Worm (Caenorhabditis elegans): ENCODE data around the gene F13H10.6.

DNA sequence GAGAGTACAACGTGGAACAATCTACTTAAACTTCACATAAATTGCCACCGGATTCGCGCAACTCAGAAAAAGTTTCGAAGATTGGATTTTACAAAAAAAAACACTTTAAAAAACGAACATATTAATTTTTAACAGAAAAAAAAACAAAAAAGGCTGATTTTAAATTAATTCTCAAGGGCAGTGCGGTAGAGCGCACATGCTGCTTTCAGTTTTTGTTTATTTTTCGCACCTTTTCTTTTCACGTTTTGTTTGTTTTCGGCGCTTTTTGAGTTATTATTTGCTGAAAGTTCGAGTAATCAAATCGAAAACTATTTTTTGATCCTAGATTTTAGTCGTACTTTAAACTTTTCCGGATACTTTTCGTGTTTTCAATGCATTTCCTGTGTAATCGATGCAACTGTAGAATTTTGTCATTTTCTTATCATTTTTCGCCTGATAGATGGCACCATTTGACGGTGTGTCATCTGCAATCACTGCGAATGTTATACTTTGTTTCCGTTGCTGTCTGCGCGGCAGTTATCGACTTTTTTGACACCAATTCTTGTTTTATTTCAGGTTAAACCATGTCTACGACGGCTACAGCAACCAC lies 11.0 kb downstream of the F13H10.6 start, which contains the start of gene F13H10.8:
- TF ChIP-seq F49E8.2 (tag; optimal IDR thresholded peaks at IDR 0.05; ENCODE audit: insufficient read depth) = no peak
- TF ChIP-seq sptf-2 (GFP tag; optimal IDR thresholded peaks at IDR 0.05) = no peak
- no peak for TF ChIP-seq ama-1 (optimal IDR thresholded peaks at IDR 0.05)
- no peak for TF ChIP-seq ama-1 (GFP tag; optimal IDR thresholded peaks at IDR 0.05)
- TF ChIP-seq madf-6 (GFP tag; IDR thresholded peaks at IDR 0.05) = no peak
- no peak for TF ChIP-seq xnd-1 (tag; optimal IDR thresholded peaks at IDR 0.05)
- no peak for TF ChIP-seq hrde-1 (tag; optimal IDR thresholded peaks at IDR 0.05; ENCODE audit: borderline replicate concordance)
- TF ChIP-seq ceh-79 (tag; optimal IDR thresholded peaks at IDR 0.05) = no peak
- TF ChIP-seq ztf-25 (GFP tag; IDR thresholded peaks at IDR 0.05) = no peak
- no peak for TF ChIP-seq C17E4.6 (GFP tag; IDR thresholded peaks at IDR 0.05)

Measured in whole organism, young adult.